Worm (Caenorhabditis elegans) whole organism, late embryonic: ENCODE measurements around the gene K05F6.14.
A peak's percentile ranks its signal among the peaks of the same experiment; 100 is the strongest.

ENCODE experiments used
- C38D4.7 ChIP-seq: fragments of 200-800 bp; sonication (Bioruptor generic); optimal IDR thresholded peaks from 2 replicates; lab custom pipeline; 2018; ENCODE audit warnings: mild to moderate bottlenecking, missing genetic modification characterization, moderate library complexity, missing compliant biosample characterization
- K02D7.2 ChIP-seq: sonication (generic microtip); optimal IDR thresholded peaks from 2 replicates; lab custom pipeline; 2017; ENCODE audit warnings: mild to moderate bottlenecking, missing genetic modification characterization, missing compliant biosample characterization
- K09A11.1 ChIP-seq: sonication (generic microtip); optimal IDR thresholded peaks from 2 replicates; lab custom pipeline; 2017; ENCODE audit warnings: antibody characterized with exemption, mild to moderate bottlenecking, missing genetic modification characterization, missing compliant biosample characterization; ENCODE audit not compliant: insufficient read depth
- ahr-1 ChIP-seq: sonication (generic microtip); optimal IDR thresholded peaks from 2 replicates; lab custom pipeline; 2016; ENCODE audit warnings: missing genetic modification characterization, missing compliant biosample characterization
- ama-1 ChIP-seq: fragments of 150-350 bp; optimal IDR thresholded peaks from 2 replicates; lab custom pipeline; 2014
- ceh-14 ChIP-seq: sonication (generic microtip); optimal IDR thresholded peaks from 2 replicates; lab custom pipeline; 2016; ENCODE audit warnings: missing genotype, missing genetic modification characterization, missing compliant biosample characterization
- ceh-19 ChIP-seq: fragments of 200-800 bp; sonication (Bioruptor generic); optimal IDR thresholded peaks from 2 replicates; lab custom pipeline; 2018; ENCODE audit warnings: mild to moderate bottlenecking, missing genetic modification characterization, missing compliant biosample characterization
- ceh-2 ChIP-seq: sonication (generic microtip); optimal IDR thresholded peaks from 2 replicates; lab custom pipeline; 2016; ENCODE audit warnings: missing genotype, missing genetic modification characterization, missing compliant biosample characterization
- ceh-30 ChIP-seq: fragments of 150-350 bp; optimal IDR thresholded peaks from 2 replicates; lab custom pipeline; 2014; ENCODE audit warnings: missing biosample characterization, missing genetic modification characterization
- ceh-34 ChIP-seq: sonication (generic microtip); optimal IDR thresholded peaks from 2 replicates; lab custom pipeline; 2016; ENCODE audit warnings: mild to moderate bottlenecking, missing genetic modification characterization, missing compliant biosample characterization
- ceh-6 ChIP-seq: fragments of 200-800 bp; sonication (Bioruptor generic); optimal IDR thresholded peaks from 2 replicates; lab custom pipeline; 2018; ENCODE audit warnings: mild to moderate bottlenecking, missing genetic modification characterization, missing compliant biosample characterization
- che-1 ChIP-seq: sonication (generic microtip); optimal IDR thresholded peaks from 2 replicates; lab custom pipeline; 2016; ENCODE audit warnings: mild to moderate bottlenecking, missing genetic modification characterization, missing compliant biosample characterization
- dmd-4 ChIP-seq: sonication (generic microtip); optimal IDR thresholded peaks from 2 replicates; lab custom pipeline; 2016; ENCODE audit warnings: borderline replicate concordance, missing genetic modification characterization, missing compliant biosample characterization
- dve-1 ChIP-seq: sonication (generic microtip); optimal IDR thresholded peaks from 2 replicates; lab custom pipeline; 2017; ENCODE audit warnings: antibody characterized with exemption, mild to moderate bottlenecking, missing genetic modification characterization, missing compliant biosample characterization
- elt-2 ChIP-seq: sonication (generic microtip); optimal IDR thresholded peaks from 2 replicates; lab custom pipeline; 2016; ENCODE audit warnings: missing genetic modification reagents, missing genetic modification characterization, missing compliant biosample characterization
- ets-4 ChIP-seq: sonication (generic microtip); optimal IDR thresholded peaks from 2 replicates; lab custom pipeline; 2016; ENCODE audit warnings: missing genetic modification characterization, missing compliant biosample characterization
- eyg-1 ChIP-seq: sonication (generic microtip); optimal IDR thresholded peaks from 2 replicates; lab custom pipeline; 2016; ENCODE audit warnings: missing genotype, missing genetic modification characterization, missing compliant biosample characterization
- fkh-6 ChIP-seq: sonication (generic microtip); optimal IDR thresholded peaks from 2 replicates; lab custom pipeline; 2016; ENCODE audit warnings: missing genetic modification characterization, missing compliant biosample characterization
- hlh-13 ChIP-seq: fragments of 200-800 bp; sonication (Bioruptor generic); optimal IDR thresholded peaks from 2 replicates; lab custom pipeline; 2018; ENCODE audit warnings: mild to moderate bottlenecking, missing genetic modification characterization, missing compliant biosample characterization
- hlh-15 ChIP-seq: sonication (generic microtip); optimal IDR thresholded peaks from 2 replicates; lab custom pipeline; 2016; ENCODE audit warnings: missing genetic modification characterization, missing compliant biosample characterization
- hlh-30 ChIP-seq: sonication (generic microtip); optimal IDR thresholded peaks from 2 replicates; lab custom pipeline; 2017; ENCODE audit warnings: antibody characterized with exemption, missing genetic modification characterization, missing compliant biosample characterization; ENCODE audit not compliant: insufficient read depth
- lim-6 ChIP-seq: sonication (generic microtip); optimal IDR thresholded peaks from 2 replicates; lab custom pipeline; 2016; ENCODE audit warnings: missing genetic modification characterization, missing compliant biosample characterization
- lin-11 ChIP-seq: fragments of 200-800 bp; sonication (Bioruptor generic); optimal IDR thresholded peaks from 2 replicates; lab custom pipeline; 2018; ENCODE audit warnings: mild to moderate bottlenecking, missing genetic modification characterization, missing compliant biosample characterization
- odd-2 ChIP-seq: sonication (generic microtip); optimal IDR thresholded peaks from 2 replicates; lab custom pipeline; 2017; ENCODE audit warnings: antibody characterized with exemption, mild to moderate bottlenecking, missing genetic modification characterization, missing compliant biosample characterization
- pag-3 ChIP-seq: sonication (generic microtip); optimal IDR thresholded peaks from 2 replicates; lab custom pipeline; 2016; ENCODE audit warnings: missing compliant biosample characterization, missing genetic modification characterization, borderline replicate concordance
- pax-1 ChIP-seq: fragments of 150-350 bp; optimal IDR thresholded peaks from 2 replicates; lab custom pipeline; 2014; ENCODE audit warnings: missing biosample characterization, missing genetic modification characterization
- pha-2 ChIP-seq: sonication (generic microtip); optimal IDR thresholded peaks from 2 replicates; lab custom pipeline; 2017; ENCODE audit warnings: mild to moderate bottlenecking, missing genetic modification characterization, missing compliant biosample characterization
- pha-4 ChIP-seq: fragments of 150-350 bp; optimal IDR thresholded peaks from 2 replicates; lab custom pipeline; 2018; ENCODE audit warnings: missing biosample characterization, missing genetic modification reagents, missing genetic modification characterization
- pros-1 ChIP-seq: fragments of 150-350 bp; optimal IDR thresholded peaks from 2 replicates; lab custom pipeline; 2014; ENCODE audit warnings: missing biosample characterization, missing genetic modification reagents, missing genetic modification characterization
- ref-2 ChIP-seq: sonication (generic microtip); optimal IDR thresholded peaks from 2 replicates; lab custom pipeline; 2016; ENCODE audit warnings: missing genetic modification characterization, missing compliant biosample characterization
- sdc-2 ChIP-seq: sonication (generic microtip); optimal IDR thresholded peaks from 2 replicates; lab custom pipeline; 2016; ENCODE audit warnings: missing genotype, missing genetic modification characterization, missing compliant biosample characterization
- syd-9 ChIP-seq: sonication (generic microtip); optimal IDR thresholded peaks from 2 replicates; lab custom pipeline; 2016; ENCODE audit warnings: mild to moderate bottlenecking, missing genetic modification characterization, moderate library complexity, missing compliant biosample characterization
- tbx-7 ChIP-seq: sonication (generic microtip); optimal IDR thresholded peaks from 2 replicates; lab custom pipeline; 2016; ENCODE audit warnings: missing genotype, missing genetic modification characterization, missing compliant biosample characterization
- ttx-3 ChIP-seq: sonication (generic microtip); optimal IDR thresholded peaks from 2 replicates; lab custom pipeline; 2016; ENCODE audit warnings: missing genetic modification reagents, missing genetic modification characterization, missing compliant biosample characterization
- unc-3 ChIP-seq, 2 experiments: fragments of 200-800 bp in 1 of 2; sonication (Bioruptor generic) in 1 of 2; sonication (generic microtip) in 1 of 2; conservative IDR thresholded peaks in 1 of 2; optimal IDR thresholded peaks in 1 of 2; 2 replicates each; pipeline versions ENCODE4 v1.3.6 to Lab custom; 2016 to 2022; ENCODE audit warnings: missing compliant biosample characterization in 2 of 2, missing genetic modification characterization in 2 of 2, missing genetic modification reagents in 1 of 2
- unc-55 ChIP-seq: sonication (generic microtip); optimal IDR thresholded peaks from 2 replicates; lab custom pipeline; 2017; ENCODE audit warnings: missing biosample characterization, missing genetic modification reagents, missing genetic modification characterization

The K05F6.14 gene

ce11 chrII:1603049-1603448, 41.1 kb downstream of the K05F6.14 start:
- TF ChIP-seq C38D4.7 (GFP tag; lab: Kevin White, UChicago) (no peak), K09A11.1 (no peak), tbx-7 (no peak), hlh-13 (GFP tag; lab: Kevin White, UChicago) (no peak), fkh-6 (tag; lab: Kevin White, UChicago) (no peak), dmd-4 (no peak), pag-3 (tag; lab: Kevin White, UChicago) (no peak), K02D7.2 (no peak)

ce11 chrII:1605010-1605409, 43.0 kb downstream of the K05F6.14 start:
- TF ChIP-seq dve-1 (tag; lab: Kevin White, UChicago) = peak; percentile 98
- TF ChIP-seq ceh-6 (GFP tag; lab: Kevin White, UChicago) = no peak

ce11 chrII:1606079-1606478, 44.1 kb downstream of the K05F6.14 start, which contains the start of gene bath-33:
Gene bath-33, minus strand, starts transcription at chrII:1606179.
- TF ChIP-seq pha-4 (no peak), che-1 (tag; lab: Kevin White, UChicago) (no peak), hlh-30 (no peak), pag-3 (tag; lab: Kevin White, UChicago) (no peak), ahr-1 (tag; lab: Kevin White, UChicago) (no peak), ttx-3 (tag; lab: Kevin White, UChicago) (no peak), unc-3 (GFP tag; conservative IDR thresholded peaks at IDR 0.05; lab: Robert Waterston, UW) (no peak), unc-3 (tag; optimal IDR thresholded peaks at IDR 0.05; lab: Kevin White, UChicago) (no peak), sdc-2 (no peak), ref-2 (tag; lab: Kevin White, UChicago) (no peak), lim-6 (tag; lab: Kevin White, UChicago) (no peak)

ce11 chrII:1607575-1607974, 45.6 kb downstream of the K05F6.14 start:
- TF ChIP-seq syd-9 (no peak), ceh-30 (tag; lab: Kevin White, UChicago) (no peak), dve-1 (tag; lab: Kevin White, UChicago) (no peak), elt-2 (tag; lab: Kevin White, UChicago) (no peak), ceh-14 (tag; lab: Kevin White, UChicago) (no peak), pha-2 (tag; lab: Kevin White, UChicago) (no peak), eyg-1 (tag; lab: Kevin White, UChicago) (no peak), pax-1 (tag; lab: Kevin White, UChicago) (no peak), ceh-19 (GFP tag; lab: Kevin White, UChicago) (no peak), odd-2 (tag; lab: Kevin White, UChicago) (no peak), pros-1 (tag; lab: Kevin White, UChicago) (no peak), ama-1 (lab: Kevin White, UChicago) (no peak), ets-4 (no peak), hlh-15 (no peak), C38D4.7 (GFP tag; lab: Kevin White, UChicago) (no peak), pha-4 (no peak), unc-55 (GFP tag; lab: Kevin White, UChicago) (no peak), ttx-3 (tag; lab: Kevin White, UChicago) (no peak), lim-6 (tag; lab: Kevin White, UChicago) (no peak), lin-11 (tag; lab: Kevin White, UChicago) (no peak)

DNA sequence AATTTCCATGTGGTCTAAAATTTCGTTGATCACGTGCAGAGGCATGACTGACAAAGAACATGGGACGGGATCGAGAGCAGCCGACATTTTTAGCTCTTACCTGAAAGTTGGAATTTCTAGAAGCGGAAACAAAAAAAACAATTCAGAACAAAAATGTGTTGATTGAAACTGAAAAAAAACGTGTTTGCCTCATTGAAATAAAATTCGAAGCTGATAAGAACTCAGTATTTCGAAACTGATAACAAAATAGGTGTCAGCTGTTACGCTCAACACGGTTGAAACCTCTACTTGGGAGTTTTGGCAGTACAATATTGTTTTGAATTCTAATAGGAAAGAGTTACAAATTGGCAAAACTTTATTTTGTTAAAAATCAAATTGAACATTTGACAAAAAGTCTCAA, 47.0 kb downstream of the K05F6.14 start:
- TF ChIP-seq ref-2 (tag; lab: Kevin White, UChicago) = no peak
- no peak for TF ChIP-seq elt-2 (tag; lab: Kevin White, UChicago)
- no peak for TF ChIP-seq C38D4.7 (GFP tag; lab: Kevin White, UChicago)
- no peak for TF ChIP-seq ceh-2 (tag; lab: Kevin White, UChicago)
- TF ChIP-seq ceh-34 (tag; lab: Kevin White, UChicago) = no peak
- no peak for TF ChIP-seq pros-1 (tag; lab: Kevin White, UChicago)
- TF ChIP-seq eyg-1 (tag; lab: Kevin White, UChicago) = no peak
- TF ChIP-seq, all 69 proteins: peak for 0
